Worm (Caenorhabditis elegans): ENCODE results near the gene psf-1.

psf-1 gene

ce11 chrII:9967999-9968706 lies at the start of gene psf-1, which contains the start of gene R53.4:
psf-1 (plus strand) TSS chrII:9968673.
R53.4 (minus strand) TSS chrII:9968049.
- TF ChIP-seq W03F9.2 (tag; optimal IDR thresholded peaks at IDR 0.05) = peak; percentile 75
- TF ChIP-seq him-1 (tag; optimal IDR thresholded peaks at IDR 0.05) = peak; percentile 43
- TF ChIP-seq dao-5 (tag; optimal IDR thresholded peaks at IDR 0.05) = no peak

- TF ChIP-seq W03F9.2 (tag; optimal IDR thresholded peaks at IDR 0.05) (no peak), dao-5 (tag; optimal IDR thresholded peaks at IDR 0.05) (no peak), him-1 (tag; optimal IDR thresholded peaks at IDR 0.05) (no peak)
Observed at ce11 chrII:9920468-9920867, 48.0 kb upstream of the psf-1 start, which contains the start of gene pho-10. pho-10 (minus strand) TSS chrII:9920568.

ce11 chrII:9921622-9922269 lies 46.7 kb upstream of the psf-1 start, which contains the start of gene C05C10.2:
C05C10.2 (plus strand) TSS chrII:9922219.
- TF ChIP-seq dao-5 (tag; optimal IDR thresholded peaks at IDR 0.05) (no peak), him-1 (tag; optimal IDR thresholded peaks at IDR 0.05) (no peak), W03F9.2 (tag; optimal IDR thresholded peaks at IDR 0.05) (no peak)

- TF ChIP-seq W03F9.2 (tag; optimal IDR thresholded peaks at IDR 0.05) = no peak
- no peak for TF ChIP-seq him-1 (tag; optimal IDR thresholded peaks at IDR 0.05)
- TF ChIP-seq dao-5 (tag; optimal IDR thresholded peaks at IDR 0.05) = no peak
Observed at ce11 chrII:9928470-9928869, 40.0 kb upstream of the psf-1 start.

ce11 chrII:9931012-9931411 lies 37.5 kb upstream of the psf-1 start:
- TF ChIP-seq dao-5 (tag; optimal IDR thresholded peaks at IDR 0.05) (no peak), W03F9.2 (tag; optimal IDR thresholded peaks at IDR 0.05) (no peak), him-1 (tag; optimal IDR thresholded peaks at IDR 0.05) (no peak)

ce11 chrII:9931476-9931875 lies 37.0 kb upstream of the psf-1 start, which contains the start of gene pho-11:
pho-11 (plus strand) TSS chrII:9931849.
- TF ChIP-seq W03F9.2 (tag; optimal IDR thresholded peaks at IDR 0.05) (no peak), dao-5 (tag; optimal IDR thresholded peaks at IDR 0.05) (no peak), him-1 (tag; optimal IDR thresholded peaks at IDR 0.05) (no peak)

- TF ChIP-seq him-1 (tag; optimal IDR thresholded peaks at IDR 0.05) (no peak), dao-5 (tag; optimal IDR thresholded peaks at IDR 0.05) (no peak), W03F9.2 (tag; optimal IDR thresholded peaks at IDR 0.05) (peak; percentile 24)
Observed at ce11 chrII:9933947-9934383, 34.5 kb upstream of the psf-1 start.

ce11 chrII:9934570-9934969 lies 33.9 kb upstream of the psf-1 start:
- TF ChIP-seq dao-5 (tag; optimal IDR thresholded peaks at IDR 0.05) (no peak), W03F9.2 (tag; optimal IDR thresholded peaks at IDR 0.05) (no peak), him-1 (tag; optimal IDR thresholded peaks at IDR 0.05) (no peak)

ce11 chrII:9935044-9935599 lies 33.4 kb upstream of the psf-1 start:
- TF ChIP-seq him-1 (tag; optimal IDR thresholded peaks at IDR 0.05) (no peak), dao-5 (tag; optimal IDR thresholded peaks at IDR 0.05) (no peak), W03F9.2 (tag; optimal IDR thresholded peaks at IDR 0.05) (no peak)

- TF ChIP-seq W03F9.2 (tag; optimal IDR thresholded peaks at IDR 0.05) = no peak
- no peak for TF ChIP-seq dao-5 (tag; optimal IDR thresholded peaks at IDR 0.05)
- no peak for TF ChIP-seq him-1 (tag; optimal IDR thresholded peaks at IDR 0.05)
Observed at ce11 chrII:9935664-9936063, 32.8 kb upstream of the psf-1 start.

- no peak for TF ChIP-seq W03F9.2 (tag; optimal IDR thresholded peaks at IDR 0.05)
Observed at ce11 chrII:9936859-9937258, 31.6 kb upstream of the psf-1 start, which contains the start of gene C05C10.3. C05C10.3 (minus strand) TSS chrII:9936893.

- TF ChIP-seq him-1 (tag; optimal IDR thresholded peaks at IDR 0.05) (no peak), W03F9.2 (tag; optimal IDR thresholded peaks at IDR 0.05) (peak; percentile 66), dao-5 (tag; optimal IDR thresholded peaks at IDR 0.05) (no peak)
Observed at ce11 chrII:9937611-9938010, 30.9 kb upstream of the psf-1 start.

- TF ChIP-seq him-1 (tag; optimal IDR thresholded peaks at IDR 0.05) = no peak
- no peak for TF ChIP-seq W03F9.2 (tag; optimal IDR thresholded peaks at IDR 0.05)
- no peak for TF ChIP-seq dao-5 (tag; optimal IDR thresholded peaks at IDR 0.05)
Observed at ce11 chrII:9938877-9939276, 29.6 kb upstream of the psf-1 start, which contains the start of the genes C05C10.7 and C05C10.5. C05C10.7 (minus strand) TSS chrII:9938971. C05C10.5 (plus strand) TSS chrII:9939040.

- no peak for TF ChIP-seq dao-5 (tag; optimal IDR thresholded peaks at IDR 0.05)
- TF ChIP-seq him-1 (tag; optimal IDR thresholded peaks at IDR 0.05) = peak; percentile 42
- TF ChIP-seq W03F9.2 (tag; optimal IDR thresholded peaks at IDR 0.05) = no peak
Observed at ce11 chrII:9940430-9940829, 28.0 kb upstream of the psf-1 start, which contains the start of gene ufd-3. ufd-3 (plus strand) TSS chrII:9940753.
